Fruit fly (Drosophila melanogaster) whole organism, embryonic: ENCODE measurements around the gene CG2841.
A peak's percentile ranks its signal among the peaks of the same experiment; 100 is the strongest.

ENCODE experiments used
- CG1024 ChIP-seq: fragments of 200-800 bp; sonication (Bioruptor generic); IDR thresholded peaks from 2 replicates; pipeline ENCODE4 v1.3.6; 2022; ENCODE audit warnings: missing biosample characterization, missing genetic modification characterization
- CG10321 ChIP-seq: fragments of 200-800 bp; sonication (Bioruptor generic); IDR thresholded peaks from 2 replicates; pipeline ENCODE4 v1.3.6; 2022; ENCODE audit warnings: missing biosample characterization, missing genetic modification characterization
- CG10565 ChIP-seq: fragments of 200-800 bp; sonication (Bioruptor generic); optimal IDR thresholded peaks from 3 replicates; lab custom pipeline; 2016; ENCODE audit warnings: missing biosample characterization, mild to moderate bottlenecking, missing genetic modification characterization
- CG10654 ChIP-seq: fragments of 200-800 bp; sonication (Bioruptor generic); optimal IDR thresholded peaks from 2 replicates; lab custom pipeline; 2016; ENCODE audit warnings: missing biosample characterization, missing genetic modification characterization
- CG11093 ChIP-seq: fragments of 200-800 bp; sonication (Bioruptor generic); IDR thresholded peaks from 3 replicates; pipeline ENCODE4 v1.3.6; 2022; ENCODE audit warnings: missing biosample characterization, missing genetic modification characterization
- CG11723 ChIP-seq: fragments of 200-800 bp; sonication (Bioruptor generic); optimal IDR thresholded peaks from 2 replicates; lab custom pipeline; 2017; ENCODE audit warnings: missing biosample characterization, mild to moderate bottlenecking, missing genetic modification characterization
- CG12071 ChIP-seq: fragments of 200-800 bp; sonication (Bioruptor generic); optimal IDR thresholded peaks from 3 replicates; lab custom pipeline; 2018; ENCODE audit warnings: missing biosample characterization, mild to moderate bottlenecking, missing genetic modification characterization
- CG12659 ChIP-seq: fragments of 200-800 bp; sonication (Bioruptor generic); optimal IDR thresholded peaks from 3 replicates; lab custom pipeline; 2017; ENCODE audit warnings: mild to moderate bottlenecking, missing biosample characterization, missing genetic modification reagents, missing genetic modification characterization
- CG14014 ChIP-seq: fragments of 200-800 bp; sonication (Bioruptor generic); IDR thresholded peaks from 2 replicates; pipeline ENCODE4 v1.3.6; 2022; ENCODE audit warnings: missing biosample characterization, missing genetic modification characterization
- CG17361 ChIP-seq: fragments of 200-800 bp; sonication (Bioruptor generic); IDR thresholded peaks from 3 replicates; pipeline ENCODE4 v1.3.6; 2022; ENCODE audit warnings: missing biosample characterization, missing genetic modification characterization
- CG17612 ChIP-seq: fragments of 200-800 bp; sonication (Bioruptor generic); IDR thresholded peaks from 2 replicates; pipeline ENCODE4 v1.3.6; 2022; ENCODE audit warnings: missing biosample characterization, missing genetic modification characterization
- CG18262 ChIP-seq: fragments of 200-800 bp; optimal IDR thresholded peaks from 3 replicates; lab custom pipeline; 2019; ENCODE audit warnings: missing biosample characterization, mild to moderate bottlenecking, missing genetic modification characterization, moderate library complexity
- CG2678 ChIP-seq: fragments of 200-800 bp; sonication (Bioruptor generic); optimal IDR thresholded peaks from 3 replicates; lab custom pipeline; 2019; ENCODE audit warnings: missing biosample characterization, mild to moderate bottlenecking, missing genetic modification characterization, moderate library complexity
- CG30020 ChIP-seq: fragments of 200-800 bp; optimal IDR thresholded peaks from 2 replicates; lab custom pipeline; 2019; ENCODE audit warnings: missing biosample characterization, mild to moderate bottlenecking, missing genetic modification characterization, moderate library complexity
- CG31388 ChIP-seq: fragments of 200-800 bp; sonication (Bioruptor generic); optimal IDR thresholded peaks from 2 replicates; lab custom pipeline; 2016; ENCODE audit warnings: missing biosample characterization, missing genetic modification characterization
- CG33557 ChIP-seq: fragments of 200-800 bp; sonication (Bioruptor generic); optimal IDR thresholded peaks from 2 replicates; lab custom pipeline; 2019; ENCODE audit warnings: missing biosample characterization, mild to moderate bottlenecking, missing genetic modification characterization, moderate library complexity
- CG3995 ChIP-seq: fragments of 200-800 bp; sonication (Bioruptor generic); optimal IDR thresholded peaks from 3 replicates; lab custom pipeline; 2016; ENCODE audit warnings: missing biosample characterization, missing genetic modification characterization
- CG4360 ChIP-seq: fragments of 200-800 bp; sonication (Bioruptor generic); IDR thresholded peaks from 2 replicates; pipeline ENCODE4 v1.3.6; 2022; ENCODE audit warnings: missing biosample characterization, missing genetic modification characterization
- CG5245 ChIP-seq: fragments of 200-800 bp; sonication (Bioruptor generic); optimal IDR thresholded peaks from 3 replicates; lab custom pipeline; 2016; ENCODE audit warnings: missing biosample characterization, missing genetic modification characterization
- CG6683 ChIP-seq: fragments of 200-800 bp; sonication (Bioruptor generic); optimal IDR thresholded peaks from 2 replicates; lab custom pipeline; 2017; ENCODE audit warnings: missing biosample characterization, mild to moderate bottlenecking, missing genetic modification characterization, missing genetic modification reagents
- CG7786 ChIP-seq: fragments of 200-800 bp; sonication (Bioruptor generic); optimal IDR thresholded peaks from 2 replicates; lab custom pipeline; 2016; ENCODE audit warnings: missing biosample characterization, missing genetic modification characterization
- CG8388 ChIP-seq: fragments of 200-800 bp; sonication (Bioruptor generic); optimal IDR thresholded peaks from 2 replicates; lab custom pipeline; 2019; ENCODE audit warnings: missing biosample characterization, mild to moderate bottlenecking, missing genetic modification characterization, moderate library complexity
- CG8478 ChIP-seq: fragments of >200 bp; optimal IDR thresholded peaks from 2 replicates; lab custom pipeline; 2018
- Dip2 ChIP-seq: fragments of 200-800 bp; sonication (Bioruptor generic); IDR thresholded peaks from 2 replicates; pipeline ENCODE4 v1.3.6; 2022; ENCODE audit warnings: missing biosample characterization, missing genetic modification characterization
- E2f1 ChIP-seq: fragments of 200-800 bp; sonication (Bioruptor generic); IDR thresholded peaks from 2 replicates; pipeline ENCODE4 v1.3.6; 2022; ENCODE audit warnings: missing biosample characterization, missing genetic modification characterization
- HLH3B ChIP-seq: fragments of 200-800 bp; sonication (Bioruptor generic); IDR thresholded peaks from 2 replicates; pipeline ENCODE4 v1.3.6; 2022; ENCODE audit warnings: missing biosample characterization, missing genetic modification characterization
- HmgD ChIP-seq: fragments of 200-800 bp; sonication (Bioruptor generic); optimal IDR thresholded peaks from 3 replicates; lab custom pipeline; 2016; ENCODE audit warnings: missing biosample characterization, missing genetic modification characterization
- Mes4 ChIP-seq: fragments of 200-800 bp; sonication (Bioruptor generic); optimal IDR thresholded peaks from 2 replicates; lab custom pipeline; 2016; ENCODE audit warnings: missing biosample characterization, missing genetic modification characterization
- Mrtf ChIP-seq: fragments of 200-800 bp; sonication (Bioruptor generic); IDR thresholded peaks from 3 replicates; pipeline ENCODE4 v1.3.6; 2022; ENCODE audit warnings: missing biosample characterization, missing genetic modification characterization
- Myb ChIP-seq: fragments of 200-800 bp; sonication (Bioruptor generic); optimal IDR thresholded peaks from 2 replicates; lab custom pipeline; 2016; ENCODE audit warnings: missing biosample characterization, missing genetic modification characterization
- Nf-YA ChIP-seq: fragments of 200-800 bp; sonication (Bioruptor generic); IDR thresholded peaks from 2 replicates; pipeline ENCODE4 v1.3.6; 2022; ENCODE audit warnings: missing biosample characterization, missing genetic modification characterization
- Poxn ChIP-seq: fragments of 200-800 bp; sonication (Bioruptor generic); IDR thresholded peaks from 2 replicates; pipeline ENCODE4 v1.3.6; 2022; ENCODE audit warnings: missing biosample characterization, missing genetic modification characterization
- Rx ChIP-seq: fragments of 200-800 bp; sonication (Bioruptor generic); IDR thresholded peaks from 2 replicates; pipeline ENCODE4 v1.3.6; 2022; ENCODE audit warnings: missing biosample characterization, missing genetic modification characterization
- Sox100B ChIP-seq: fragments of 200-800 bp; sonication (Bioruptor generic); optimal IDR thresholded peaks from 3 replicates; lab custom pipeline; 2018; ENCODE audit warnings: missing biosample characterization, mild to moderate bottlenecking, missing genetic modification characterization
- Trl ChIP-seq, 3 experiments: fragments of >200 bp in 2 of 3; fragments of 200-800 bp in 1 of 3; sonication (Bioruptor generic) in 1 of 3; optimal IDR thresholded peaks; 2 replicates in 1 of 3; 3 replicates in 2 of 3; lab custom pipeline; 2016 to 2017; ENCODE audit warnings: missing biosample characterization in 1 of 3, missing genetic modification characterization in 1 of 3
- ap ChIP-seq: fragments of 200-800 bp; sonication (Bioruptor generic); IDR thresholded peaks from 2 replicates; pipeline ENCODE4 v1.3.6; 2022; ENCODE audit warnings: missing biosample characterization, missing genetic modification characterization
- bigmax ChIP-seq: fragments of 200-800 bp; sonication (Bioruptor generic); optimal IDR thresholded peaks from 2 replicates; lab custom pipeline; 2018; ENCODE audit warnings: missing biosample characterization, mild to moderate bottlenecking, missing genetic modification characterization
- esg ChIP-seq: fragments of 200-800 bp; sonication (Bioruptor generic); conservative IDR thresholded peaks from 2 replicates; pipeline ENCODE4 v1.3.6; 2022; ENCODE audit warnings: missing biosample characterization, missing genetic modification characterization
- gce ChIP-seq: fragments of 200-800 bp; sonication (Bioruptor generic); IDR thresholded peaks from 3 replicates; pipeline ENCODE4 v1.3.6; 2022; ENCODE audit warnings: missing biosample characterization, missing genetic modification characterization
- gcm ChIP-seq: fragments of 200-800 bp; sonication (Bioruptor generic); optimal IDR thresholded peaks from 2 replicates; lab custom pipeline; 2019; ENCODE audit warnings: missing biosample characterization, mild to moderate bottlenecking, missing genetic modification characterization, moderate library complexity
- gem ChIP-seq: fragments of 200-800 bp; sonication (Bioruptor generic); optimal IDR thresholded peaks from 2 replicates; lab custom pipeline; 2019; ENCODE audit warnings: missing biosample characterization, mild to moderate bottlenecking, missing genetic modification characterization, moderate library complexity
- grn ChIP-seq: fragments of 200-800 bp; sonication (Bioruptor generic); optimal IDR thresholded peaks from 3 replicates; lab custom pipeline; 2017; ENCODE audit warnings: missing biosample characterization, missing genetic modification characterization
- gt ChIP-seq: fragments of 200-800 bp; sonication (Bioruptor generic); IDR thresholded peaks from 2 replicates; pipeline ENCODE4 v1.3.6; 2022; ENCODE audit warnings: missing biosample characterization, missing genetic modification characterization
- lilli ChIP-seq: fragments of 200-800 bp; sonication (Bioruptor generic); optimal IDR thresholded peaks from 3 replicates; lab custom pipeline; 2016; ENCODE audit warnings: missing biosample characterization, missing genetic modification characterization
- odd ChIP-seq: fragments of 200-800 bp; sonication (Bioruptor generic); optimal IDR thresholded peaks from 2 replicates; lab custom pipeline; 2017; ENCODE audit warnings: missing biosample characterization, mild to moderate bottlenecking, missing genetic modification characterization
- sqz ChIP-seq: fragments of 200-800 bp; sonication (Bioruptor generic); optimal IDR thresholded peaks from 3 replicates; lab custom pipeline; 2018; ENCODE audit warnings: missing biosample characterization, mild to moderate bottlenecking, missing genetic modification characterization
- usp ChIP-seq: fragments of >200 bp; optimal IDR thresholded peaks from 2 replicates; lab custom pipeline; 2017; ENCODE audit warnings: missing biosample characterization, missing genetic modification characterization
- z ChIP-seq: fragments of 200-800 bp; sonication (Bioruptor generic); IDR thresholded peaks from 3 replicates; pipeline ENCODE4 v1.3.6; 2022; ENCODE audit warnings: missing biosample characterization, missing genetic modification characterization
- zf30C ChIP-seq: fragments of 200-800 bp; sonication (Bioruptor generic); optimal IDR thresholded peaks from 3 replicates; lab custom pipeline; 2018; ENCODE audit warnings: missing biosample characterization, mild to moderate bottlenecking, missing genetic modification characterization
- zfh1 ChIP-seq: fragments of 200-800 bp; sonication (Bioruptor generic); IDR thresholded peaks from 3 replicates; pipeline ENCODE4 v1.3.6; 2022; ENCODE audit warnings: missing biosample characterization, missing genetic modification characterization

The CG2841 gene

DNA sequence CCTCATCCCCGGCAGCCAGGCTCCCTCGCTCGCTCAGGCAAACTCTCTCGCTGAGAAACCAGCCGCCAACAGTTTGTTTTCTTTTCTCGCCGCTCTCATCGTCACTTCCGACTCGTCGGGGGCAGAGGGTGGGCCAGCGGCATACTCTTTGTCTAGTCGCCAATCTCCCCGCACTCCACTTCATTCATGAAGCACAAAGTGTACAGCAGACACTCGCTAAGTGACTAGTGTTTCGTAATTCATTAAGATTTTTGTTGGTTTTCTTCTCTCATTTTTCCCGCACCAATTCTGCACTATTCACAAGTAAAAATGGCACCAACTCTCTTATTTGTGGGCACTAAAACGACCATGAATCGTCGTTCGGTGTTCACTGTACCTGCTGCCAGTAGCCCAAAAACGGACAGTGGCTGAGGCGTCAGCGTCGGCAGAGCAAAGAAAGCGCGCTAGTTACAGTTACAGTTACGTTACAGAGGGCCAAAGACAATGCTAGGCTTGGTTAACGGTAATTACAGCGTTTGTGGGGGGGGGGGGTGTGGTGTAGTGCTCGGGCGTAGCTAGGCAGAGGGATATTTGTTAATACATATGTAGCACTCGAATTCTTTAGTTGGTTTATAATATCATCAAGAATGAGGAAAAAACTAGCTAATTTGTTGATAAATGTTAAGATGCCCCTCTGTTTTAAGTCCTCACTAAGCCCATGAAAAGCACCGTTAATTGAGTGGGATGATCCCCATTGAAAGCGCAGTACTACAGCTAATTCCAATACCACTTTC, 68.5 kb downstream of the CG2841 start (continued):
- TF ChIP-seq z (GFP tag; lab: Robert Waterston, UW) (peak; percentile 76; the same call in 2 of the 3 replicates), CG18262 (tag; lab: Kevin White, UChicago) (peak; percentile 98), CG12071 (GFP tag; lab: Kevin White, UChicago) (peak; percentile 99), Poxn (peak; percentile 89), CG8388 (GFP tag; lab: Kevin White, UChicago) (peak; percentile 98), grn (GFP tag; lab: Kevin White, UChicago) (peak; percentile 87), gce (GFP tag; lab: Robert Waterston, UW) (peak; percentile 98), Trl (optimal IDR thresholded peaks at IDR 0.05; lab: Kevin White, UChicago) (peak; percentile 56 to 64), Trl (GFP tag; optimal IDR thresholded peaks at IDR 0.05; lab: Kevin White, UChicago) (peak; percentile 98), CG8478 (lab: Kevin White, UChicago) (no peak), CG1024 (GFP tag; lab: Robert Waterston, UW) (peak; percentile 96), CG11723 (GFP tag; lab: Kevin White, UChicago) (peak; percentile 97), Rx (peak; percentile 98), bigmax (peak; percentile 72), Sox100B (GFP tag; lab: Kevin White, UChicago) (peak; percentile 97), Mes4 (peak; percentile 98), gem (tag; lab: Kevin White, UChicago) (peak; percentile 99), E2f1 (GFP tag; lab: Robert Waterston, UW) (peak; percentile 98), CG6683 (GFP tag; lab: Kevin White, UChicago) (peak; percentile 97), Myb (GFP tag; lab: Kevin White, UChicago) (peak; percentile 93), gt (GFP tag; lab: Robert Waterston, UW) (peak; percentile 97), Dip2 (peak; percentile 70; the same call in 1 of the 2 replicates), HmgD (GFP tag; lab: Kevin White, UChicago) (peak; percentile 99), CG10654 (GFP tag; lab: Kevin White, UChicago) (peak; percentile 99), Nf-YA (GFP tag; lab: Robert Waterston, UW) (peak; percentile 98), zf30C (peak; percentile 10), CG10565 (GFP tag; lab: Kevin White, UChicago) (peak; percentile 95), zfh1 (peak; percentile 99), CG2678 (peak; percentile 99), usp (GFP tag; lab: Kevin White, UChicago) (no peak), CG33557 (peak; percentile 90), HLH3B (GFP tag; lab: Robert Waterston, UW) (peak; percentile 99), CG5245 (GFP tag; lab: Kevin White, UChicago) (peak; percentile 99), sqz (peak; percentile 97), Mrtf (GFP tag; lab: Robert Waterston, UW) (peak; percentile 98), CG17361 (GFP tag; lab: Robert Waterston, UW) (peak; percentile 97), CG12659 (GFP tag; lab: Kevin White, UChicago) (peak; percentile 99), CG17612 (GFP tag; lab: Robert Waterston, UW) (peak; percentile 91), odd (peak; percentile 98), CG10321 (peak; percentile 81), CG4360 (GFP tag; lab: Robert Waterston, UW) (peak; percentile 79), gcm (GFP tag; lab: Kevin White, UChicago) (peak; percentile 97), CG11093 (GFP tag; lab: Robert Waterston, UW) (peak; percentile 98), CG31388 (GFP tag; lab: Kevin White, UChicago) (peak; percentile 97), CG3995 (GFP tag; lab: Kevin White, UChicago) (peak; percentile 77), lilli (GFP tag; lab: Kevin White, UChicago) (peak; percentile 99), CG7786 (GFP tag; lab: Kevin White, UChicago) (peak; percentile 99), esg (GFP tag; lab: Robert Waterston, UW) (peak; percentile 98), ap (peak; percentile 98), CG30020 (tag; lab: Kevin White, UChicago) (peak; percentile 76), CG14014 (peak; percentile 98)
